Fruit fly (Drosophila melanogaster): ENCODE data around the gene Ada2b.
A peak's percentile ranks its signal among the peaks of the same experiment; 100 is the strongest.

Gene Ada2b

DNA sequence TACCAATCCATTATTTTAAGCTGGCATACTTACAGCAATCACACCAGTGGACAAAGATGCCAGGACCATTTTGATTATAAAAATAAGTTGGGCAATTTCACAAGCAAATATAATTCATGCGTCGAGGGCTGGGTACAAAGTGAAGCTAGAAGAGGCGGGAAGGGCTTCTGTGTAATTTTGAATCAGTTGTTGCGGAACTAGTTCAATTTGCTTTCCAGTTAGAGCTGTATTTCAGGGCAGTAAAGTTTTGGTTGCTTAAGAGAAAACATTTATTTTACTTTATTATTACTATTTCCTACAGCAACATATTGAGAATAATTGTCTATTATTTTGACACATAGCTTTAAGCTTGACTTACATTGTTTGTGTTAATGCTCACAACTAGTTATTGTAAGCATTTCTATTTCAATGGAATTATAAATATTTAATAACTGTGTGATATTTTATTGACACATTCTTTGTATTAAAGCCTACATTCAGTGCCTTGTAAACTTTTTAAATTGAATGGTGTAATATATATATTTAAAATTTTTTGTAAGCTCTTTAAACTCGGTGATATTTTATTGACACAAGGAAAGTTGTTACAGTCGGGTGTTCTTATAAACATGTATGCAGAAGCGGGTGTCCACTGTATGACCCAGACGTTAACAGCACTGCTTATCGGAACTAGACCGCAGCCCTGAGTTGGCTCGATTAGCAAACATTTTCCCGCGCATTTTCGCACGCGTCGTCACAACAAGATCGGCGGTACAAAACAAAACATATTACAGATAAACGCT, 24.2 kb upstream of the Ada2b start, which contains the start of the genes RPA1 and Mcm2 (continued):
- TF ChIP-seq HmgD (GFP tag; optimal IDR thresholded peaks at IDR 0.05): no peak
- TF ChIP-seq PHDP (tag; optimal IDR thresholded peaks at IDR 0.05): no peak
- TF ChIP-seq Fer3 (tag; optimal IDR thresholded peaks at IDR 0.05): peak; percentile 68
- TF ChIP-seq CG10565 (GFP tag; optimal IDR thresholded peaks at IDR 0.05): no peak
- TF ChIP-seq CG33557 (GFP tag; optimal IDR thresholded peaks at IDR 0.05): peak; percentile 76
- no peak for TF ChIP-seq sna (GFP tag; IDR thresholded peaks at IDR 0.05; ENCODE audit: partially characterized antibody)
- peak; percentile 72 for TF ChIP-seq Drgx (GFP tag; IDR thresholded peaks at IDR 0.05)
- TF ChIP-seq CG12236 (GFP tag; optimal IDR thresholded peaks at IDR 0.05): no peak
- TF ChIP-seq HLH4C (GFP tag; IDR thresholded peaks at IDR 0.05; ENCODE audit: partially characterized antibody): no peak
- TF ChIP-seq knrl (GFP tag; IDR thresholded peaks at IDR 0.05; ENCODE audit: partially characterized antibody): no peak; the same call in 2 of the 3 replicates
- TF ChIP-seq Lim3 (GFP tag; IDR thresholded peaks at IDR 0.05): no peak
- peak; percentile 14 for TF ChIP-seq p53 (GFP tag; optimal IDR thresholded peaks at IDR 0.05)
- peak; percentile 32 for TF ChIP-seq CG1792 (GFP tag; optimal IDR thresholded peaks at IDR 0.05)
- TF ChIP-seq CG16813 (GFP tag; IDR thresholded peaks at IDR 0.05; ENCODE audit: partially characterized antibody): no peak
- no peak for TF ChIP-seq CG1647 (GFP tag; optimal IDR thresholded peaks at IDR 0.05)
- TF ChIP-seq gce (GFP tag; IDR thresholded peaks at IDR 0.05): no peak
- TF ChIP-seq fd96Cb (tag; optimal IDR thresholded peaks at IDR 0.05): peak; percentile 63
- peak; percentile 71 for TF ChIP-seq HLH54F (GFP tag; optimal IDR thresholded peaks at IDR 0.05)
- TF ChIP-seq E2f1 (GFP tag; IDR thresholded peaks at IDR 0.05): peak; percentile 93
- TF ChIP-seq CG17612 (GFP tag; IDR thresholded peaks at IDR 0.05): no peak
- TF ChIP-seq pzg (GFP tag; optimal IDR thresholded peaks at IDR 0.05): peak; percentile 49
- TF ChIP-seq YL-1 (GFP tag; optimal IDR thresholded peaks at IDR 0.05): peak; percentile 65
- TF ChIP-seq cg (GFP tag; optimal IDR thresholded peaks at IDR 0.05): no peak
- no peak for TF ChIP-seq ems (GFP tag; optimal IDR thresholded peaks at IDR 0.05)
- peak; percentile 43; the same call in 1 of the 2 replicates for TF ChIP-seq seq (GFP tag; IDR thresholded peaks at IDR 0.05)
- no peak for TF ChIP-seq en (GFP tag; optimal IDR thresholded peaks at IDR 0.05)
- TF ChIP-seq bigmax (GFP tag; optimal IDR thresholded peaks at IDR 0.05): no peak
- TF ChIP-seq usp (GFP tag; optimal IDR thresholded peaks at IDR 0.05): no peak
- no peak for TF ChIP-seq ham (GFP tag; IDR thresholded peaks at IDR 0.05)
- no peak for TF ChIP-seq mld (GFP tag; IDR thresholded peaks at IDR 0.05; ENCODE audit: partially characterized antibody)
- peak; percentile 67 for TF ChIP-seq CG3995 (GFP tag; optimal IDR thresholded peaks at IDR 0.05)
- TF ChIP-seq CG4328 (GFP tag; optimal IDR thresholded peaks at IDR 0.05): peak; percentile 83
- TF ChIP-seq Max (GFP tag; optimal IDR thresholded peaks at IDR 0.05): peak; percentile 57
- peak; percentile 74 for TF ChIP-seq fd3F (GFP tag; optimal IDR thresholded peaks at IDR 0.05)
- peak; percentile 85 for TF ChIP-seq CG2120 (GFP tag; optimal IDR thresholded peaks at IDR 0.05)
- TF ChIP-seq Ptx1 (GFP tag; IDR thresholded peaks at IDR 0.05): peak; percentile 84
- peak; percentile 49 for TF ChIP-seq lbe (GFP tag; optimal IDR thresholded peaks at IDR 0.05)
- peak; percentile 86 for TF ChIP-seq tio (GFP tag; optimal IDR thresholded peaks at IDR 0.05)
- peak; percentile 35 for TF ChIP-seq CG18011 (GFP tag; optimal IDR thresholded peaks at IDR 0.05)
- TF ChIP-seq CG1024 (GFP tag; IDR thresholded peaks at IDR 0.05): peak; percentile 35
- TF ChIP-seq Dll (GFP tag; IDR thresholded peaks at IDR 0.05; ENCODE audit: partially characterized antibody): no peak
- no peak for TF ChIP-seq CG4854 (GFP tag; optimal IDR thresholded peaks at IDR 0.05)
- peak; percentile 17 for TF ChIP-seq CG9876 (GFP tag; optimal IDR thresholded peaks at IDR 0.05)
- TF ChIP-seq bbx (GFP tag; IDR thresholded peaks at IDR 0.05; ENCODE audit: partially characterized antibody): peak; percentile 39; the same call in 1 of the 2 replicates
- TF ChIP-seq stc (GFP tag; IDR thresholded peaks at IDR 0.05): peak; percentile 44; the same call in 1 of the 2 replicates
- no peak for TF ChIP-seq da (GFP tag; optimal IDR thresholded peaks at IDR 0.05)
- no peak for TF ChIP-seq CG12769 (tag; optimal IDR thresholded peaks at IDR 0.05)
- TF ChIP-seq Nf-YA (GFP tag; IDR thresholded peaks at IDR 0.05): peak; percentile 16; the same call in 1 of the 2 replicates
- TF ChIP-seq CG10654 (GFP tag; optimal IDR thresholded peaks at IDR 0.05): peak; percentile 70

All from whole organism, embryonic.